Fruit fly (Drosophila melanogaster): ENCODE results near the gene mRpL47.
A peak's percentile ranks its signal among the peaks of the same experiment; 100 is the strongest.

The mRpL47 gene

dm6 chr3R:9563240-9563992 is 47.7 kb upstream of the mRpL47 start, which contains the start of the genes CG9393 and Vps45 (continued):
- TF ChIP-seq Stat92E (GFP tag; optimal IDR thresholded peaks at IDR 0.05): no peak
- peak; percentile 52 for TF ChIP-seq vfl (GFP tag; optimal IDR thresholded peaks at IDR 0.05)
- TF ChIP-seq CG8478 (optimal IDR thresholded peaks at IDR 0.05): no peak
- TF ChIP-seq CG10267 (tag; optimal IDR thresholded peaks at IDR 0.05): peak; percentile 65
- peak; percentile 98 for TF ChIP-seq BEAF-32 (GFP tag; optimal IDR thresholded peaks at IDR 0.05)
- TF ChIP-seq CG1233 (GFP tag; optimal IDR thresholded peaks at IDR 0.05): peak; percentile 15
- no peak for TF ChIP-seq D (optimal IDR thresholded peaks at IDR 0.05)
- no peak for TF ChIP-seq D (GFP tag; optimal IDR thresholded peaks at IDR 0.05)
- no peak for TF ChIP-seq CG1832 (GFP tag; optimal IDR thresholded peaks at IDR 0.05)
- peak; percentile 69 for TF ChIP-seq Hr3 (GFP tag; optimal IDR thresholded peaks at IDR 0.05)
- no peak for TF ChIP-seq btn (GFP tag; optimal IDR thresholded peaks at IDR 0.05)
- TF ChIP-seq Dbx (GFP tag; IDR thresholded peaks at IDR 0.05): peak; percentile 80
- TF ChIP-seq CG13775 (GFP tag; optimal IDR thresholded peaks at IDR 0.05): peak; percentile 68
- TF ChIP-seq CG18011 (GFP tag; optimal IDR thresholded peaks at IDR 0.05): peak; percentile 25
- TF ChIP-seq CG31388 (GFP tag; optimal IDR thresholded peaks at IDR 0.05): peak; percentile 13
- peak; percentile 16 for TF ChIP-seq CG4328 (GFP tag; optimal IDR thresholded peaks at IDR 0.05)
- TF ChIP-seq vnd (GFP tag; IDR thresholded peaks at IDR 0.05; ENCODE audit: partially characterized antibody): peak; percentile 95
- peak; percentile 28 to 82 for TF ChIP-seq crp (GFP tag; optimal IDR thresholded peaks at IDR 0.05)
- no peak for TF ChIP-seq yki (optimal IDR thresholded peaks at IDR 0.05)
- TF ChIP-seq CG10543 (GFP tag; optimal IDR thresholded peaks at IDR 0.05): peak; percentile 51
- peak; percentile 95 for TF ChIP-seq Dll (GFP tag; IDR thresholded peaks at IDR 0.05; ENCODE audit: partially characterized antibody)
- TF ChIP-seq CG2678 (tag; optimal IDR thresholded peaks at IDR 0.05): no peak
- TF ChIP-seq twi (tag; optimal IDR thresholded peaks at IDR 0.05): peak; percentile 67
- peak; percentile 79 for TF ChIP-seq CG17361 (GFP tag; IDR thresholded peaks at IDR 0.05)
- no peak for TF ChIP-seq CG17568 (GFP tag; optimal IDR thresholded peaks at IDR 0.05)
- peak; percentile 65 for TF ChIP-seq CG32772 (GFP tag; IDR thresholded peaks at IDR 0.05)
- no peak for TF ChIP-seq CG32767 (GFP tag; IDR thresholded peaks at IDR 0.05)
- peak in 1 of 3 experiments; percentile 56 for TF ChIP-seq lola (GFP tag; optimal IDR thresholded peaks at IDR 0.05)
- TF ChIP-seq CG17328 (GFP tag; IDR thresholded peaks at IDR 0.05): 0 out of 2 replicates have a peak, but pooled peaks have one; percentile 35
- TF ChIP-seq CG9932 (GFP tag; IDR thresholded peaks at IDR 0.05): peak; percentile 84
- TF ChIP-seq gce (GFP tag; IDR thresholded peaks at IDR 0.05): no peak
- TF ChIP-seq sens (GFP tag): peak; percentile 94
- TF ChIP-seq CG12071 (GFP tag; optimal IDR thresholded peaks at IDR 0.05): no peak
- TF ChIP-seq tap (tag; optimal IDR thresholded peaks at IDR 0.05): no peak
- no peak for TF ChIP-seq Kr (GFP tag; optimal IDR thresholded peaks at IDR 0.05)
- TF ChIP-seq CG7556 (GFP tag; optimal IDR thresholded peaks at IDR 0.05): peak; percentile 50
- peak; percentile 36; the same call in 1 of the 2 replicates for TF ChIP-seq ranshi (GFP tag; IDR thresholded peaks at IDR 0.05)
- peak; percentile 58 for TF ChIP-seq Ptx1 (GFP tag; IDR thresholded peaks at IDR 0.05)
- TF ChIP-seq Lim3 (GFP tag; IDR thresholded peaks at IDR 0.05): no peak
- TF ChIP-seq Tbp (GFP tag; optimal IDR thresholded peaks at IDR 0.05): peak; percentile 18
- TF ChIP-seq chn (GFP tag; optimal IDR thresholded peaks at IDR 0.05): peak; percentile 83
- peak; percentile 54 for TF ChIP-seq CG33557 (GFP tag; optimal IDR thresholded peaks at IDR 0.05)
- TF ChIP-seq CG18764 (GFP tag; optimal IDR thresholded peaks at IDR 0.05): peak; percentile 33
- no peak for TF ChIP-seq CG13894 (tag; optimal IDR thresholded peaks at IDR 0.05)
- TF ChIP-seq en (GFP tag; optimal IDR thresholded peaks at IDR 0.05): no peak
- TF ChIP-seq TFAM (GFP tag; optimal IDR thresholded peaks at IDR 0.05): no peak
- TF ChIP-seq oc (tag; optimal IDR thresholded peaks at IDR 0.05): no peak
- peak; percentile 68 for TF ChIP-seq CG30020 (tag; optimal IDR thresholded peaks at IDR 0.05)
- no peak for TF ChIP-seq Sox102F (GFP tag; optimal IDR thresholded peaks at IDR 0.05)
- no peak for TF ChIP-seq Hmx (GFP tag; optimal IDR thresholded peaks at IDR 0.05)
